Worm (Caenorhabditis elegans) whole organism, midembryonic: ENCODE measurements around the gene F10C1.9.

Experiments used
- T22C8.4 ChIP-seq: fragments of 200-800 bp; sonication (Bioruptor generic); IDR thresholded peaks from 2 replicates; pipeline ENCODE4 v1.3.6; 2022; ENCODE audit warnings: missing genetic modification characterization, missing compliant biosample characterization
- cog-1 ChIP-seq: sonication (generic microtip); optimal IDR thresholded peaks from 2 replicates; lab custom pipeline; 2016; ENCODE audit warnings: missing genetic modification characterization, missing compliant biosample characterization
- flt-1 ChIP-seq: fragments of 200-800 bp; sonication (Bioruptor generic); IDR thresholded peaks from 2 replicates; pipeline ENCODE4 v1.3.6; 2022; ENCODE audit warnings: missing genetic modification characterization, missing compliant biosample characterization
- klf-2 ChIP-seq: fragments of 200-800 bp; sonication (Bioruptor generic); conservative IDR thresholded peaks from 2 replicates; pipeline ENCODE4 v1.3.6; 2022; ENCODE audit warnings: missing genetic modification reagents, missing genetic modification characterization, missing compliant biosample characterization
- med-1 ChIP-seq: sonication (generic microtip); optimal IDR thresholded peaks from 2 replicates; lab custom pipeline; 2017; ENCODE audit warnings: missing genetic modification characterization, mild to moderate bottlenecking, missing compliant biosample characterization, antibody characterized with exemption, missing genetic modification reagents; ENCODE audit not compliant: insufficient read depth
- ref-1 ChIP-seq: fragments of 200-800 bp; sonication (Bioruptor generic); conservative IDR thresholded peaks from 2 replicates; pipeline ENCODE4 v1.3.6; 2022; ENCODE audit warnings: missing genetic modification reagents, missing genetic modification characterization, missing compliant biosample characterization
- tab-1 ChIP-seq: fragments of 200-800 bp; sonication (Bioruptor generic); IDR thresholded peaks from 2 replicates; pipeline ENCODE4 v1.3.6; 2022; ENCODE audit warnings: missing genetic modification characterization, missing compliant biosample characterization
- ztf-23 ChIP-seq: fragments of 200-800 bp; sonication (Bioruptor generic); IDR thresholded peaks from 2 replicates; pipeline ENCODE4 v1.3.6; 2022; ENCODE audit warnings: missing genetic modification reagents, missing genetic modification characterization, missing compliant biosample characterization
- ztf-29 ChIP-seq: fragments of 200-800 bp; sonication (Bioruptor generic); IDR thresholded peaks from 2 replicates; pipeline ENCODE4 v1.3.6; 2022; ENCODE audit warnings: missing genetic modification reagents, missing genetic modification characterization, missing compliant biosample characterization

Gene F10C1.9

DNA sequence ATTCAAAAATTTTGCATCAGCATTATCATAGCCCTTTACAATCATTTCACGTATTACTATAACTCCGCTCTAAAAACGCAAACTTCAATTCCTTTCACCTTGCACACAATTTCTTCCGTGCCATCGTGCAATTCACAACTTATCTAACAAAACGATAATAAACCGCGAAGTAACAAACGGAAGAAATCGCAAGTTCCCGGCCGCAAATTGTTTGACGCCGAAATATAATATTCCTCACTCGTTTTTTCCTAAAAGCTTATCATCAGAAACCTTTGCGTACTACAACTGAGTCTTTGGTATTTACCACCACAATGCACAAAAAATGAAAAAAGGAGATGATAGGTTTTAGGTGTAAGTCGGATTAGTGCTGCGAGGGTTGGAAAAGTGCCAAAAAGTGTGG lies 2.2 kb upstream of the F10C1.9 start:
- no peak for TF ChIP-seq klf-2 (GFP tag; lab: Robert Waterston, UW)
- no peak for TF ChIP-seq flt-1 (GFP tag; lab: Robert Waterston, UW)
- TF ChIP-seq ref-1 (GFP tag; lab: Robert Waterston, UW) = no peak
- TF ChIP-seq T22C8.4 (GFP tag; lab: Robert Waterston, UW) = no peak
- TF ChIP-seq ztf-23 (GFP tag; lab: Robert Waterston, UW) = no peak
- no peak for TF ChIP-seq tab-1 (GFP tag; lab: Robert Waterston, UW)
- TF ChIP-seq ztf-29 (GFP tag; lab: Robert Waterston, UW) = no peak
- no peak for TF ChIP-seq med-1 (GFP tag; lab: Kevin White, UChicago)
- no peak for TF ChIP-seq cog-1 (tag; lab: Kevin White, UChicago)

ce11 chrII:5744342-5744741 lies 742 bp downstream of the F10C1.9 start:
- TF ChIP-seq ztf-29 (GFP tag; lab: Robert Waterston, UW) (no peak), flt-1 (GFP tag; lab: Robert Waterston, UW) (no peak), klf-2 (GFP tag; lab: Robert Waterston, UW) (no peak), ref-1 (GFP tag; lab: Robert Waterston, UW) (no peak), med-1 (GFP tag; lab: Kevin White, UChicago) (no peak), T22C8.4 (GFP tag; lab: Robert Waterston, UW) (no peak)

ce11 chrII:5742767-5743166 lies 2.3 kb downstream of the F10C1.9 start:
- no peak for TF ChIP-seq ztf-29 (GFP tag; lab: Robert Waterston, UW)
- TF ChIP-seq klf-2 (GFP tag; lab: Robert Waterston, UW) = no peak
- no peak for TF ChIP-seq T22C8.4 (GFP tag; lab: Robert Waterston, UW)
- TF ChIP-seq med-1 (GFP tag; lab: Kevin White, UChicago) = no peak
- TF ChIP-seq cog-1 (tag; lab: Kevin White, UChicago) = no peak
- no peak for TF ChIP-seq ztf-23 (GFP tag; lab: Robert Waterston, UW)
- TF ChIP-seq ref-1 (GFP tag; lab: Robert Waterston, UW) = no peak
- no peak for TF ChIP-seq tab-1 (GFP tag; lab: Robert Waterston, UW)
- TF ChIP-seq flt-1 (GFP tag; lab: Robert Waterston, UW) = no peak

DNA sequence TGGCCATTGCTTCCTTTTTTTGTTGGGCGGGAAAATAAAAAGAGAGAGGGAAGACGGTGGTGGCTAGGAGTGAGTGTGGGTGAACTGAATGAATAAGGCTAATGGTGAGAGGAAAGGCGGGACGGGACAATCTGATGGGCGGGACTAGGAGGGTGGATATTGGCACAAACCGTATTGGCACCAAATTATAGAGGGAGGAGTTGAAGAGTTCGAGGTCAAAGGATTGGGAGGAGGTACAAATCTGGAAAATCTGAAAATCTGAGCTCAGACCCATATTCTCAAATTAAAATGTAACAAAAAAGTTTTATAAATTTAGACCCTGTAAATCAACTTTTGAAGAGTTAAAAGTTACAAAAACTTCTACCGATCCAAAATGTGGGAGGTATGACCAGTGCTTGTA lies 6.3 kb downstream of the F10C1.9 start, which contains the start of gene hlh-14:
TSS of gene hlh-14 (minus strand) at position 101 of the 400 bp plus-strand sequence.
- TF ChIP-seq flt-1 (GFP tag; lab: Robert Waterston, UW) (no peak), cog-1 (tag; lab: Kevin White, UChicago) (no peak), ztf-23 (GFP tag; lab: Robert Waterston, UW) (no peak), tab-1 (GFP tag; lab: Robert Waterston, UW) (no peak), ztf-29 (GFP tag; lab: Robert Waterston, UW) (no peak)

- TF ChIP-seq cog-1 (tag; lab: Kevin White, UChicago) (no peak), ztf-29 (GFP tag; lab: Robert Waterston, UW) (no peak), tab-1 (GFP tag; lab: Robert Waterston, UW) (no peak), T22C8.4 (GFP tag; lab: Robert Waterston, UW) (no peak), med-1 (GFP tag; lab: Kevin White, UChicago) (no peak), ref-1 (GFP tag; lab: Robert Waterston, UW) (no peak), klf-2 (GFP tag; lab: Robert Waterston, UW) (no peak), flt-1 (GFP tag; lab: Robert Waterston, UW) (no peak), ztf-23 (GFP tag; lab: Robert Waterston, UW) (no peak)
Measured at ce11 chrII:5736599-5736998, 8.5 kb downstream of the F10C1.9 start.

ce11 chrII:5735744-5736143 lies 9.3 kb downstream of the F10C1.9 start:
- TF ChIP-seq ref-1 (GFP tag; lab: Robert Waterston, UW) (no peak), flt-1 (GFP tag; lab: Robert Waterston, UW) (no peak), klf-2 (GFP tag; lab: Robert Waterston, UW) (no peak), cog-1 (tag; lab: Kevin White, UChicago) (no peak), med-1 (GFP tag; lab: Kevin White, UChicago) (no peak), ztf-23 (GFP tag; lab: Robert Waterston, UW) (no peak)

DNA sequence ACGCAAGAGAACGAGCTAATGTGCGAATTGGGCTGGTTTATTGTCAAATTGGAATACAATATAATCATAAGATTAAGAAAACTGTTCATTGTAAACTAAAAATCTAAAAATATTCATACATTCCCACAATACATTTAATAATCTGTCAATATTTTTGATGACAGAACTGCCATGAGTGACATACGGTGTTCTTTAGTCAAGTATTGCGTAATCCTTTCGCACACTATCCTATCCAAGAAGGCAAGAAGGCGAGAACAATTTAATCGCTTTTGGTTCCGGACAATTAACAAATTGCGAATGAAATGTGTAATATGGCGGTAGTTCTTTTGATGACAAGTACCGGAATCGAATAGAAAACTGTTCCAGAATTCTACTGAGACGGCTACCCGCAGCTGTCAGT lies 10.2 kb downstream of the F10C1.9 start:
- TF ChIP-seq tab-1 (GFP tag; lab: Robert Waterston, UW) (no peak), klf-2 (GFP tag; lab: Robert Waterston, UW) (no peak), ref-1 (GFP tag; lab: Robert Waterston, UW) (no peak)

- TF ChIP-seq med-1 (GFP tag; lab: Kevin White, UChicago) (no peak), cog-1 (tag; lab: Kevin White, UChicago) (no peak), ref-1 (GFP tag; lab: Robert Waterston, UW) (no peak), flt-1 (GFP tag; lab: Robert Waterston, UW) (no peak), ztf-29 (GFP tag; lab: Robert Waterston, UW) (no peak), T22C8.4 (GFP tag; lab: Robert Waterston, UW) (no peak), tab-1 (GFP tag; lab: Robert Waterston, UW) (no peak), ztf-23 (GFP tag; lab: Robert Waterston, UW) (no peak), klf-2 (GFP tag; lab: Robert Waterston, UW) (no peak)
Measured at ce11 chrII:5730343-5731083, 14.6 kb downstream of the F10C1.9 start, which contains the start of the genes C18A3.7 and C18A3.11. Gene C18A3.7, minus strand, starts transcription at chrII:5730443. Gene C18A3.11, plus strand, starts transcription at chrII:5731033.

ce11 chrII:5727707-5728106 lies 17.4 kb downstream of the F10C1.9 start, which contains the start of gene rab-3:
Gene rab-3, minus strand, starts transcription at chrII:5727853.
- TF ChIP-seq cog-1 (tag; lab: Kevin White, UChicago) (no peak), ztf-29 (GFP tag; lab: Robert Waterston, UW) (no peak), tab-1 (GFP tag; lab: Robert Waterston, UW) (no peak), klf-2 (GFP tag; lab: Robert Waterston, UW) (no peak), T22C8.4 (GFP tag; lab: Robert Waterston, UW) (no peak), flt-1 (GFP tag; lab: Robert Waterston, UW) (no peak), ztf-23 (GFP tag; lab: Robert Waterston, UW) (no peak), ref-1 (GFP tag; lab: Robert Waterston, UW) (no peak)
